Worm (Caenorhabditis elegans): ENCODE data around the gene F08F1.9.

ce11 chrX:8406815-8407214 is 3.8 kb downstream of the F08F1.9 start:
- TF ChIP-seq nhr-11 (tag; optimal IDR thresholded peaks at IDR 0.05) (no peak), zip-4 (GFP tag; optimal IDR thresholded peaks at IDR 0.05) (no peak), nhr-76 (tag; optimal IDR thresholded peaks at IDR 0.05) (no peak), nhr-85 (tag) (no peak), lsy-2 (tag; optimal IDR thresholded peaks at IDR 0.05) (no peak)
